Worm (Caenorhabditis elegans): ENCODE measurements around the gene msrp-4.

Gene msrp-4

DNA sequence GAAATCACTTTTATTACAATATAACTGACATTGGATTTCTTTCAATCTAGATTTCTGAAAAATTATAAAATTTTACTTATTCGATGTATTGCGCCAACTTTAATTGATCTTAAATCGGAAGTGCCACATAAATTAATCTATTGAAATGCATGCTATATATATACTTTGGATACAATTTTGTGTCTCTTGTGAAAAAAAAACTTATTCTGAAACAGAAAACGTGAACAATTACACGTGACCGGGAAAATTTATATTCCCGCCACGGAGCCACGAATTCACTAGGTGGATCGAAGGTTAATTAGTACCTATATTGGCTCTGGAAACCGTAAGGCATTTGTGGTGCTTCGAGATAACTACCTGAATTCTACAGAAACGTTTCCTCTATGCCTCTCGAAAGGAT is 22.9 kb downstream of the msrp-4 start, which contains the start of gene F46F5.14:
F46F5.14 (plus strand) TSS at position 301 of the 400 bp plus-strand sequence.
- TF ChIP-seq ceh-48 (tag; optimal IDR thresholded peaks at IDR 0.05): no peak
- no peak for TF ChIP-seq ets-4 (tag; optimal IDR thresholded peaks at IDR 0.05)
- no peak for TF ChIP-seq tbx-7 (tag; optimal IDR thresholded peaks at IDR 0.05)

DNA sequence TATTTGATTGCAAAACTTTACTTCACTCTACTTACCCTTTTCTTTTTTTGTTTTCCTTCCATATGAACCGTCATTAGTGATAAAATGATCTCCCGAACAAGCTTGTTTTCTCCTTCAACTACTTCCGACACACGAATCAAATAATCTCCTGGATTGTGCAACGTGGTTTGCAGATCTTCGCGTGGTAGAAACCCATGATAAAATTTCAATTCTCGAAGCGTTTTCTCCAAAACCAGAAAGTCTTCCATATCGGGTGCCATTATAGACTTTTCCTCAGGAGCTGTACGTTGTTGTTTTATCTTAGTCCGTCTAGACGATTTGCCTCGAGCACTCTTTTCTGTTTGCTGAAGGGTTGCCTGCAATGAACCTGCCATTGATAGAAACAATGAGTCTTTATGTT is 25.2 kb downstream of the msrp-4 start:
- TF ChIP-seq ceh-6 (GFP tag; optimal IDR thresholded peaks at IDR 0.05) (no peak), ceh-18 (tag; optimal IDR thresholded peaks at IDR 0.05) (no peak), fkh-10 (GFP tag; optimal IDR thresholded peaks at IDR 0.05) (no peak), lim-6 (tag; optimal IDR thresholded peaks at IDR 0.05) (no peak), tbx-2 (tag; optimal IDR thresholded peaks at IDR 0.05) (no peak), npax-4 (tag; optimal IDR thresholded peaks at IDR 0.05) (no peak), gmeb-2 (tag; optimal IDR thresholded peaks at IDR 0.05) (no peak), tbx-7 (tag; optimal IDR thresholded peaks at IDR 0.05) (no peak), ceh-30 (tag; optimal IDR thresholded peaks at IDR 0.05) (no peak), elt-4 (tag; optimal IDR thresholded peaks at IDR 0.05) (no peak), ceh-24 (tag; optimal IDR thresholded peaks at IDR 0.05) (no peak), pqm-1 (tag; optimal IDR thresholded peaks at IDR 0.05) (no peak), fax-1 (tag; optimal IDR thresholded peaks at IDR 0.05) (no peak), pag-3 (tag; optimal IDR thresholded peaks at IDR 0.05; ENCODE audit: borderline replicate concordance) (no peak), C08G9.2 (tag; optimal IDR thresholded peaks at IDR 0.05) (no peak), unc-55 (GFP tag; optimal IDR thresholded peaks at IDR 0.05) (no peak)

DNA sequence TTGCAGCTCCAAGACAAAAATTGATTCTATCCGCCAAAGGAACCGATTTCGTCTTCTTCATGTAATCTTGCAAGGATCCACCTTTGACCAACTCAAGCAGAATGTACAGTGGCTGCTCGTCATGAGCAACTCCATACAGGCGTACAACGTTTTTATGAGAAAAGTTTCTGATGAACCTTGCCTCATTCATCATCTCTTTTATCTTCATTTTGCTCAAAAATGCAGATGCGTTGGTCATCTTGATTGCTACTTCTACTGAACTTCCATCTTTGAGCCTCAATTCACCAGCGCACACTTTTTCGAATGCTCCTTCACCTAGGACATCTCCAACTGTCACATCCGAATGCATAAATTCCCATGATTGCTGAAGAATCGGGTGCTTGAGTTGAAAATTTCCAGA is 25.7 kb downstream of the msrp-4 start:
- TF ChIP-seq ceh-2 (tag; optimal IDR thresholded peaks at IDR 0.05): no peak
- no peak for TF ChIP-seq pros-1 (tag; optimal IDR thresholded peaks at IDR 0.05)
- TF ChIP-seq eyg-1 (tag; optimal IDR thresholded peaks at IDR 0.05): no peak
- no peak for TF ChIP-seq syd-9 (tag; optimal IDR thresholded peaks at IDR 0.05)
- TF ChIP-seq gmeb-2 (tag; optimal IDR thresholded peaks at IDR 0.05): no peak
- TF ChIP-seq elt-4 (tag; optimal IDR thresholded peaks at IDR 0.05): no peak
- TF ChIP-seq ceh-9 (tag; optimal IDR thresholded peaks at IDR 0.05): no peak
- TF ChIP-seq hlh-6 (tag; optimal IDR thresholded peaks at IDR 0.05): no peak
- no peak for TF ChIP-seq Y22D7AL.16 (tag; optimal IDR thresholded peaks at IDR 0.05)
- no peak for TF ChIP-seq che-1 (tag; optimal IDR thresholded peaks at IDR 0.05)
- TF ChIP-seq dmd-4 (tag; optimal IDR thresholded peaks at IDR 0.05; ENCODE audit: borderline replicate concordance): no peak
- no peak for TF ChIP-seq pat-9 (tag; optimal IDR thresholded peaks at IDR 0.05)
- no peak for TF ChIP-seq nhr-232 (tag; optimal IDR thresholded peaks at IDR 0.05)
- TF ChIP-seq ceh-24 (tag; optimal IDR thresholded peaks at IDR 0.05): no peak
- TF ChIP-seq ref-2 (tag; optimal IDR thresholded peaks at IDR 0.05): no peak
- no peak for TF ChIP-seq hlh-30 (tag; optimal IDR thresholded peaks at IDR 0.05; ENCODE audit: insufficient read depth)
- TF ChIP-seq pqm-1 (tag; optimal IDR thresholded peaks at IDR 0.05): no peak
- TF ChIP-seq sox-4 (tag; optimal IDR thresholded peaks at IDR 0.05): no peak

DNA sequence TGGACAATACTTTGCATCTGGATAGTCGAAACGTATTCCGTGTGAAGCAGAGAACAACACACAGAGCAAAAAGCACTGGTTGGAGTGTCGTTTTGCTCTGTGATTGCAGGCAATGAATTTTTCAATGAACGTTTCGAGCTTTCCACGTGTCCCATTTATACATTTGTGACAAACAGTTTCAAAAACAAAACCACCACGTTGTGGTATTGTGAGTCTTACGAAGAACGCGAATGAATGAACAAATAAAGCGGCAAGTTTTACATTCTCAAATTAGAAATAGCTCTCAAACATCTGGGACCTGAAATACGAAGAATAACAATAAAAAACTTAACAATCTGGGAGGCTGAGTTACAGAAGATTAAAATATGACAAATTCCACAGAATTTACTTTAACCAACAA is 30.8 kb downstream of the msrp-4 start, which contains the start of gene F46F5.1:
F46F5.1 (minus strand) TSS at position 101 of the 400 bp plus-strand sequence.
- TF ChIP-seq pros-1 (tag; optimal IDR thresholded peaks at IDR 0.05): no peak
- no peak for TF ChIP-seq pag-3 (tag; optimal IDR thresholded peaks at IDR 0.05; ENCODE audit: borderline replicate concordance)
- no peak for TF ChIP-seq hlh-30 (tag; optimal IDR thresholded peaks at IDR 0.05; ENCODE audit: insufficient read depth)
- no peak for TF ChIP-seq dmd-4 (tag; optimal IDR thresholded peaks at IDR 0.05; ENCODE audit: borderline replicate concordance)
- TF ChIP-seq tbx-2 (tag; optimal IDR thresholded peaks at IDR 0.05): no peak
- TF ChIP-seq ttx-3 (tag; optimal IDR thresholded peaks at IDR 0.05): no peak
- no peak for TF ChIP-seq unc-86 (tag; optimal IDR thresholded peaks at IDR 0.05)
- TF ChIP-seq ceh-9 (tag; optimal IDR thresholded peaks at IDR 0.05): no peak
- no peak for TF ChIP-seq C08G9.2 (tag; optimal IDR thresholded peaks at IDR 0.05)
- TF ChIP-seq ztf-16 (tag; optimal IDR thresholded peaks at IDR 0.05): no peak
- no peak for TF ChIP-seq ceh-30 (tag; optimal IDR thresholded peaks at IDR 0.05)
- TF ChIP-seq gmeb-2 (tag; optimal IDR thresholded peaks at IDR 0.05): no peak
- no peak for TF ChIP-seq ceh-31 (tag; optimal IDR thresholded peaks at IDR 0.05)
- no peak for TF ChIP-seq K09A11.1 (tag; optimal IDR thresholded peaks at IDR 0.05; ENCODE audit: insufficient read depth)
- TF ChIP-seq nfya-1 (tag; optimal IDR thresholded peaks at IDR 0.05): no peak
- no peak for TF ChIP-seq ref-2 (tag; optimal IDR thresholded peaks at IDR 0.05)
